Worm (Caenorhabditis elegans): Measurements from ENCODE around the gene nhr-134.

DNA sequence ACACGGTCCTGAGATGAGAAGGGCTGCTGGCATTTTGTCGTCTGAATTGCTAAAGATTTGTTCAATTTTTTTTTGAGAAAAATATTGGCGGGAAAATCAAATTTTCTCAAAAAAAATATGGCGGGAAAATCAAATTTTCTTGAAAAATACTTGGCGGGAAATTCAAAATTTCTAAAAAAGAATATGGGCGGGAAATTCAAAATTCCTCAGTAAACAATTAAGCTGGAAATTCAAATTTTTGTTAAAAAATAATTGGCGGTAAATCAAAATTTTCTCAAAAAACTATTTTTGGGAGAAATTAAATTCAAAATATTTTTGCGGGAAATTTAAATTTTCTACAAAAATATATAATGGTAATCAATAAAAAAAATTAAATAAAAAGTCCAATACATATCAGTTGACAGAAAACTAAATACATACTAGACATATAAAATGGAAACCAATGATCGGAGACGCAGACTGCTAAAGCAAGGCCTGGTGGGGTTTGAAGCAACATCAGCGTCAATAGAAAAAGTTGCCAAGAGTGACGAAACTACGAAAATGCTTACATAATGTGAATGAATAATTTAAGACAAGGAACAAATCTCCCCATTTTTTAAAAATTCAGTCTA is 16.5 kb upstream of the nhr-134 start, which contains the start of gene nhr-184:
- TF ChIP-seq nhr-25 (tag; optimal IDR thresholded peaks at IDR 0.05; ENCODE audit: borderline replicate concordance, insufficient read depth) = no peak
- no peak for TF ChIP-seq D1046.2 (GFP tag; IDR thresholded peaks at IDR 0.05)
- no peak for TF ChIP-seq unc-39 (tag; optimal IDR thresholded peaks at IDR 0.05)
- no peak for TF ChIP-seq ztf-11 (tag; optimal IDR thresholded peaks at IDR 0.05)

All from whole organism, L4 larva.